Worm (Caenorhabditis elegans): ENCODE results near the gene str-181.

- TF ChIP-seq nhr-11 (tag; optimal IDR thresholded peaks at IDR 0.05) (no peak), snpc-4 (tag; optimal IDR thresholded peaks at IDR 0.05) (no peak), nhr-90 (tag; optimal IDR thresholded peaks at IDR 0.05; ENCODE audit: poor library complexity) (no peak), ceh-90 (tag; optimal IDR thresholded peaks at IDR 0.05) (no peak), unc-130 (tag; optimal IDR thresholded peaks at IDR 0.05) (no peak), nhr-237 (tag; optimal IDR thresholded peaks at IDR 0.05) (no peak), pag-3 (tag; optimal IDR thresholded peaks at IDR 0.05; ENCODE audit: borderline replicate concordance, insufficient read depth) (no peak), xbp-1 (tag; optimal IDR thresholded peaks at IDR 0.05) (no peak), aha-1 (tag; optimal IDR thresholded peaks at IDR 0.05) (no peak), nhr-71 (tag; optimal IDR thresholded peaks at IDR 0.05) (no peak)
Measured at ce11 chrV:12679807-12680206, 38.7 kb downstream of the str-181 start, which contains the start of gene frpr-15.

Measured in whole organism, L1 larva.